Worm (Caenorhabditis elegans) whole organism, L1 larva: ENCODE results near the gene npr-20.

Experiments
- ama-1 ChIP-seq: fragments of 150-350 bp; optimal IDR thresholded peaks from 2 replicates; lab custom pipeline; 2014
- elt-2 ChIP-seq: sonication (generic microtip); optimal IDR thresholded peaks from 2 replicates; lab custom pipeline; 2016; ENCODE audit warnings: missing genetic modification characterization, mild to moderate bottlenecking, inconsistent platforms, missing compliant biosample characterization, missing genetic modification reagents
- elt-3 ChIP-seq, 6 experiments: fragments of 150-350 bp in 1 of 6; sonication (generic microtip); optimal IDR thresholded peaks; 2 replicates each; lab custom pipeline; 2017 to 2018; ENCODE audit warnings: missing biosample characterization in 6 of 6, missing genetic modification characterization in 6 of 6, inconsistent platforms in 1 of 6
- fkh-4 ChIP-seq: sonication (generic microtip); optimal IDR thresholded peaks from 2 replicates; lab custom pipeline; 2016; ENCODE audit warnings: missing compliant biosample characterization, missing genetic modification characterization, borderline replicate concordance
- lin-13 ChIP-seq: fragments of 150-350 bp; optimal IDR thresholded peaks from 2 replicates; lab custom pipeline; 2014; ENCODE audit warnings: missing biosample characterization, missing genetic modification reagents, missing genetic modification characterization
- lin-39 ChIP-seq: fragments of 150-350 bp; optimal IDR thresholded peaks from 2 replicates; lab custom pipeline; 2014; ENCODE audit warnings: missing biosample characterization, missing genetic modification reagents, missing genetic modification characterization
- mep-1 ChIP-seq: fragments of 150-350 bp; optimal IDR thresholded peaks from 2 replicates; lab custom pipeline; 2014; ENCODE audit warnings: missing biosample characterization, missing genetic modification characterization
- snpc-4 ChIP-seq: fragments of 150-350 bp; optimal IDR thresholded peaks from 2 replicates; lab custom pipeline; 2014; ENCODE audit warnings: missing biosample characterization, missing genetic modification characterization
- sup-37 ChIP-seq: fragments of 200-800 bp; sonication (Bioruptor generic); optimal IDR thresholded peaks from 2 replicates; lab custom pipeline; 2018; ENCODE audit warnings: mild to moderate bottlenecking, missing genetic modification characterization, missing compliant biosample characterization

- TF ChIP-seq lin-39 (tag; lab: Kevin White, UChicago), result no peak
- no peak for TF ChIP-seq snpc-4 (tag; lab: Kevin White, UChicago)
- no peak for TF ChIP-seq mep-1 (tag; lab: Kevin White, UChicago)
- TF ChIP-seq elt-3 (tag; optimal IDR thresholded peaks at IDR 0.05; lab: Kevin White, UChicago), result no peak
- TF ChIP-seq lin-13 (GFP tag; lab: Kevin White, UChicago), result no peak
- no peak for TF ChIP-seq fkh-4 (tag; lab: Kevin White, UChicago)
- TF ChIP-seq sup-37 (GFP tag; lab: Kevin White, UChicago), result no peak
- no peak for TF ChIP-seq elt-2 (tag; lab: Kevin White, UChicago)
- TF ChIP-seq ama-1 (lab: Kevin White, UChicago), result no peak
These were observed 50.7 kb downstream of the npr-20 start for ce11 chrII:8814231-8814630.
